Worm (Caenorhabditis elegans): Measurements from ENCODE around the gene endu-2.

The endu-2 gene

ce11 chrX:8241906-8242305, at the start of gene endu-2:
Gene endu-2 (plus strand): TSS chrX:8242301.
- TF ChIP-seq ham-2 (GFP tag; optimal IDR thresholded peaks at IDR 0.05) (no peak), M03D4.4 (tag; optimal IDR thresholded peaks at IDR 0.05) (no peak), nhr-2 (tag; optimal IDR thresholded peaks at IDR 0.05) (no peak), sptf-1 (tag; optimal IDR thresholded peaks at IDR 0.05) (no peak), ztf-11 (tag; optimal IDR thresholded peaks at IDR 0.05) (no peak), unc-120 (tag; optimal IDR thresholded peaks at IDR 0.05; ENCODE audit: poor library complexity, severe bottlenecking) (no peak), lin-13 (tag; optimal IDR thresholded peaks at IDR 0.05) (no peak), elt-3 (tag; optimal IDR thresholded peaks at IDR 0.05) (no peak), nhr-237 (tag; optimal IDR thresholded peaks at IDR 0.05) (no peak), ceh-39 (tag; optimal IDR thresholded peaks at IDR 0.05) (no peak), unc-39 (tag; optimal IDR thresholded peaks at IDR 0.05) (no peak), sem-2 (GFP tag; optimal IDR thresholded peaks at IDR 0.05) (no peak), nhr-76 (tag; optimal IDR thresholded peaks at IDR 0.05) (no peak), blmp-1 (tag; optimal IDR thresholded peaks at IDR 0.05) (no peak), mab-5 (tag; optimal IDR thresholded peaks at IDR 0.05) (no peak)

- TF ChIP-seq ceh-83 (GFP tag; optimal IDR thresholded peaks at IDR 0.05) (no peak), ceh-39 (tag; optimal IDR thresholded peaks at IDR 0.05) (no peak), unc-39 (tag; optimal IDR thresholded peaks at IDR 0.05) (no peak), nhr-237 (tag; optimal IDR thresholded peaks at IDR 0.05) (no peak), tbx-8 (GFP tag; optimal IDR thresholded peaks at IDR 0.05) (no peak), nhr-28 (tag; optimal IDR thresholded peaks at IDR 0.05) (no peak), ham-2 (GFP tag; optimal IDR thresholded peaks at IDR 0.05) (no peak), mep-1 (tag; optimal IDR thresholded peaks at IDR 0.05) (no peak), cnd-1 (tag; optimal IDR thresholded peaks at IDR 0.05) (no peak), unc-62 (GFP tag; optimal IDR thresholded peaks at IDR 0.05) (no peak), sem-2 (GFP tag; optimal IDR thresholded peaks at IDR 0.05) (no peak), unc-120 (tag; optimal IDR thresholded peaks at IDR 0.05; ENCODE audit: poor library complexity, severe bottlenecking) (no peak), nhr-76 (tag; optimal IDR thresholded peaks at IDR 0.05) (no peak)
Observed at ce11 chrX:8193213-8193612, 48.9 kb upstream of the endu-2 start.

- TF ChIP-seq sptf-1 (tag; optimal IDR thresholded peaks at IDR 0.05) = no peak
- no peak for TF ChIP-seq ces-1 (GFP tag; optimal IDR thresholded peaks at IDR 0.05)
- no peak for TF ChIP-seq cnd-1 (tag; optimal IDR thresholded peaks at IDR 0.05)
- no peak for TF ChIP-seq mep-1 (tag; optimal IDR thresholded peaks at IDR 0.05)
- TF ChIP-seq unc-120 (tag; optimal IDR thresholded peaks at IDR 0.05; ENCODE audit: poor library complexity, severe bottlenecking) = no peak
- no peak for TF ChIP-seq zip-8 (tag; optimal IDR thresholded peaks at IDR 0.05)
- no peak for TF ChIP-seq snpc-4 (tag; optimal IDR thresholded peaks at IDR 0.05)
- no peak for TF ChIP-seq nhr-2 (tag; optimal IDR thresholded peaks at IDR 0.05)
- no peak for TF ChIP-seq nhr-237 (tag; optimal IDR thresholded peaks at IDR 0.05)
- no peak for TF ChIP-seq lsy-2 (tag; optimal IDR thresholded peaks at IDR 0.05)
- TF ChIP-seq ceh-43 (GFP tag; optimal IDR thresholded peaks at IDR 0.05) = no peak
- no peak for TF ChIP-seq lin-32 (GFP tag; optimal IDR thresholded peaks at IDR 0.05)
- no peak for TF ChIP-seq pha-4 (tag; optimal IDR thresholded peaks at IDR 0.05)
- TF ChIP-seq nhr-28 (tag; optimal IDR thresholded peaks at IDR 0.05) = no peak
- TF ChIP-seq elt-1 (tag; optimal IDR thresholded peaks at IDR 0.05; ENCODE audit: borderline replicate concordance, insufficient read depth) = no peak
- no peak for TF ChIP-seq bed-3 (GFP tag; optimal IDR thresholded peaks at IDR 0.05)
Observed at ce11 chrX:8200206-8200605, 41.9 kb upstream of the endu-2 start.

ce11 chrX:8201210-8201609, 40.9 kb upstream of the endu-2 start:
- peak; percentile 22 for TF ChIP-seq M03D4.4 (tag; optimal IDR thresholded peaks at IDR 0.05)
- TF ChIP-seq elt-3 (tag; optimal IDR thresholded peaks at IDR 0.05) = no peak
- peak; percentile 14 for TF ChIP-seq nhr-2 (tag; optimal IDR thresholded peaks at IDR 0.05)
- TF ChIP-seq ham-2 (GFP tag; optimal IDR thresholded peaks at IDR 0.05) = peak; percentile 76
- peak; percentile 27 for TF ChIP-seq drap-1 (GFP tag; optimal IDR thresholded peaks at IDR 0.05)
- no peak for TF ChIP-seq ceh-83 (GFP tag; optimal IDR thresholded peaks at IDR 0.05)
- TF ChIP-seq sptf-1 (tag; optimal IDR thresholded peaks at IDR 0.05) = peak; percentile 54
- TF ChIP-seq nhr-12 (tag; optimal IDR thresholded peaks at IDR 0.05) = no peak
- TF ChIP-seq hlh-1 (tag; optimal IDR thresholded peaks at IDR 0.05) = peak; percentile 9
- TF ChIP-seq mls-2 (tag; optimal IDR thresholded peaks at IDR 0.05) = peak; percentile 42
- TF ChIP-seq lin-32 (GFP tag; optimal IDR thresholded peaks at IDR 0.05) = no peak

Data from whole organism, mixed stage, embryonic.